Fruit fly (Drosophila melanogaster): Measurements from ENCODE around the gene Roc1b.

The Roc1b gene

dm6 chr3L:357681-358080, at the start of gene Roc1b:
Roc1b (plus strand) TSS chr3L:357981.
- TF ChIP-seq CG17801 (GFP tag; optimal IDR thresholded peaks at IDR 0.05; ENCODE audit: partially characterized antibody): no peak

dm6 chr3L:311607-312006, 46.2 kb upstream of the Roc1b start:
- peak; percentile 29 for TF ChIP-seq CG17801 (GFP tag; optimal IDR thresholded peaks at IDR 0.05; ENCODE audit: partially characterized antibody)

dm6 chr3L:312323-312722, 45.5 kb upstream of the Roc1b start:
- no peak for TF ChIP-seq CG17801 (GFP tag; optimal IDR thresholded peaks at IDR 0.05; ENCODE audit: partially characterized antibody)

dm6 chr3L:315140-315539, 42.6 kb upstream of the Roc1b start:
- no peak for TF ChIP-seq CG17801 (GFP tag; optimal IDR thresholded peaks at IDR 0.05; ENCODE audit: partially characterized antibody)

- no peak for TF ChIP-seq CG17801 (GFP tag; optimal IDR thresholded peaks at IDR 0.05; ENCODE audit: partially characterized antibody)
Observed at dm6 chr3L:316784-317183, 41.0 kb upstream of the Roc1b start, which contains the start of gene ddbt. ddbt (plus strand) TSS chr3L:317084.

dm6 chr3L:319145-320009, 38.4 kb upstream of the Roc1b start, which contains the start of gene fwd:
fwd (minus strand) TSS chr3L:319884.
- TF ChIP-seq CG17801 (GFP tag; optimal IDR thresholded peaks at IDR 0.05; ENCODE audit: partially characterized antibody): peak; percentile 70

- TF ChIP-seq CG17801 (GFP tag; optimal IDR thresholded peaks at IDR 0.05; ENCODE audit: partially characterized antibody): no peak
Observed at dm6 chr3L:320010-320337, 37.8 kb upstream of the Roc1b start.

dm6 chr3L:320798-321197, 37.0 kb upstream of the Roc1b start:
- TF ChIP-seq CG17801 (GFP tag; optimal IDR thresholded peaks at IDR 0.05; ENCODE audit: partially characterized antibody): no peak

- TF ChIP-seq CG17801 (GFP tag; optimal IDR thresholded peaks at IDR 0.05; ENCODE audit: partially characterized antibody): no peak
Observed at dm6 chr3L:321495-321894, 36.3 kb upstream of the Roc1b start.

- no peak for TF ChIP-seq CG17801 (GFP tag; optimal IDR thresholded peaks at IDR 0.05; ENCODE audit: partially characterized antibody)
Observed at dm6 chr3L:324486-324885, 33.3 kb upstream of the Roc1b start, which contains the start of gene CG32344. CG32344 (minus strand) TSS chr3L:324720.

- TF ChIP-seq CG17801 (GFP tag; optimal IDR thresholded peaks at IDR 0.05; ENCODE audit: partially characterized antibody): no peak
Observed at dm6 chr3L:327833-328232, 29.9 kb upstream of the Roc1b start, which contains the start of the genes Atac3 and Ptpmeg. Atac3 (minus strand) TSS chr3L:327992. Ptpmeg (plus strand) TSS chr3L:328097.

dm6 chr3L:329153-329698, 28.6 kb upstream of the Roc1b start:
- no peak for TF ChIP-seq CG17801 (GFP tag; optimal IDR thresholded peaks at IDR 0.05; ENCODE audit: partially characterized antibody)

- TF ChIP-seq CG17801 (GFP tag; optimal IDR thresholded peaks at IDR 0.05; ENCODE audit: partially characterized antibody): no peak
Observed at dm6 chr3L:331842-332802, 25.7 kb upstream of the Roc1b start, which contains the start of gene mthl9. mthl9 (minus strand) TSS chr3L:332309.

- TF ChIP-seq CG17801 (GFP tag; optimal IDR thresholded peaks at IDR 0.05; ENCODE audit: partially characterized antibody): no peak
Observed at dm6 chr3L:337148-337547, 20.6 kb upstream of the Roc1b start.

- no peak for TF ChIP-seq CG17801 (GFP tag; optimal IDR thresholded peaks at IDR 0.05; ENCODE audit: partially characterized antibody)
Observed at dm6 chr3L:338116-338515, 19.7 kb upstream of the Roc1b start.

Data from ovary, adult (tissue).